Worm (Caenorhabditis elegans): ENCODE measurements around the gene str-88.

DNA sequence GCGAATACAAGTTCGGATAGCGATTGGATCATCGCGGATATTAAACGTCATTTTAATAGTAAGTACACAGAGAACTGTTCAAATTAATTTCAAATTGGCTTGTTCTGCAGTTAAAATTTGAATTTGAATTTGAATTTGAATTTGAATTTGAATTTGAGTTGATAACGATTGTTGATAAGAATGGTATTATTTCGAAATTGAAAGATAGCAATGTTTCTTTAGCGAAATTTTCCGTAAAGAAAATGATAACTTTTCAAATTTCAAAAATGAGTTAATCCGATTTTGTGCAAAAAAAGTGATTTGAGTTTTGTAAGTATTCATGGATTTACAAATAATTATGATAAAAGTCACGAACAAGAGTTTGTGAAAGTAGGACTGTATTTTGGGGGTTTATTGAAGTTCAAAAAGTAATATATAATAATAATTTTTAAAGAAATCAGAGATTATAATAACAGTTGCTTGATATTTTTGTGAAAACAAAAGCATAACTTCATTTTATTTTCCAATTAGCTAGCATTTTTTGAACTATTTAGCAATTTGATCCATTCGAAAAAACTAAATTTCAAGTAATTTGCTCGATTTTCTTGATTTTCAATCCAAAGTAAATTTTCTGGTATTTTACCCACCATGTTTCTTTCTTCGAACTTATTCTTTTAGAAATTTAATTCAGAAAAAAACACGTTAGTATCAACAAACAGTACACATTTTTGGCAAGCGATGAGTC lies 41.9 kb upstream of the str-88 start, which contains the start of gene Y36E3A.2:
- TF ChIP-seq ama-1 (optimal IDR thresholded peaks at IDR 0.05) (no peak), ets-7 (tag; optimal IDR thresholded peaks at IDR 0.05) (no peak), F13C5.2 (tag; optimal IDR thresholded peaks at IDR 0.05) (no peak), sea-1 (GFP tag; conservative IDR thresholded peaks at IDR 0.05) (no peak)

All from whole organism, early embryonic.